Worm (Caenorhabditis elegans) whole organism, L4/young adult: Measurements from ENCODE around the gene ZC449.7.

Source experiments
- W03F9.2 ChIP-seq: fragments of 150-350 bp; optimal IDR thresholded peaks from 2 replicates; lab custom pipeline; 2014; ENCODE audit warnings: missing biosample characterization, missing genetic modification characterization
- dao-5 ChIP-seq: sonication (generic microtip); optimal IDR thresholded peaks from 2 replicates; lab custom pipeline; 2016; ENCODE audit warnings: missing genotype, missing genetic modification characterization, moderate library complexity, missing compliant biosample characterization
- him-1 ChIP-seq: sonication (generic microtip); optimal IDR thresholded peaks from 2 replicates; lab custom pipeline; 2016; ENCODE audit warnings: missing genotype, missing genetic modification reagents, missing genetic modification characterization, missing compliant biosample characterization

DNA sequence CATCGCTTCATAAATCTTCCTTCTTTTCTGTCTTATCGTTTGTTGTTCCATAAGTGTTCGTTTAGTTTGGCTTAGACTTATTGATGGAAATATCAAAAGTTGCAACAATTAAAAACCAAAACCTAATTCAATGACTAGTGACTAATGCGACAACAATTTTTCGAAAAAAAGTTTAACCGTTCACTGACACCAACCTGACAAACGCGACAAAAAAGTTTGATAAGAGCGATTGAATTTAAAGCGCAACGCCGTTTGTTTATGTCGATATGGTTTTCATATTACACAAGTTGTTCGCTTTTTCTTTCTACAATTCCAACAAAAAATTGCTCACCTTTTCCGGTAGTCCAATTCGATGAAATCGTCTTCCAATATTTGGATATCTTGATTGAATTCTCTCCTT, 34.8 kb upstream of the ZC449.7 start:
- TF ChIP-seq dao-5 (tag; lab: Kevin White, UChicago) (no peak), him-1 (no peak), W03F9.2 (tag; lab: Kevin White, UChicago) (no peak)
